Worm (Caenorhabditis elegans): ENCODE results near the gene dct-15.

ce11 chrIV:9762667-9763173, 47.8 kb downstream of the dct-15 start:
- TF ChIP-seq ama-1 (optimal IDR thresholded peaks at IDR 0.05), result no peak
- no peak for TF ChIP-seq mdl-1 (tag; optimal IDR thresholded peaks at IDR 0.05)
- TF ChIP-seq ceh-82 (tag; optimal IDR thresholded peaks at IDR 0.05), result no peak

Data from whole organism, L2 larva.